Worm (Caenorhabditis elegans) whole organism, young adult: Measurements from ENCODE around the gene F15H10.10.

ENCODE experiments used
- B0261.1 ChIP-seq: sonication (generic microtip); optimal IDR thresholded peaks from 2 replicates; lab custom pipeline; 2016; ENCODE audit warnings: mild to moderate bottlenecking, missing genetic modification characterization, moderate library complexity, missing compliant biosample characterization
- C06A6.2 ChIP-seq: fragments of 200-800 bp; sonication (Bioruptor generic); conservative IDR thresholded peaks from 2 replicates; pipeline ENCODE4 v1.3.6; 2022; ENCODE audit warnings: missing genetic modification characterization, missing compliant biosample characterization
- F10E7.11 ChIP-seq: sonication (generic microtip); optimal IDR thresholded peaks from 2 replicates; lab custom pipeline; 2017; ENCODE audit warnings: mild to moderate bottlenecking, missing genetic modification characterization, moderate library complexity, missing compliant biosample characterization
- Y53G8AR.9 ChIP-seq: fragments of 200-800 bp; sonication (Bioruptor generic); conservative IDR thresholded peaks from 2 replicates; pipeline ENCODE4 v1.3.6; 2022; ENCODE audit warnings: missing genetic modification reagents, missing genetic modification characterization, missing compliant biosample characterization
- ceh-40 ChIP-seq: fragments of 200-800 bp; sonication (Bioruptor generic); IDR thresholded peaks from 2 replicates; pipeline ENCODE4 v1.3.6; 2022; ENCODE audit warnings: missing genetic modification characterization, missing compliant biosample characterization
- efl-1 ChIP-seq: fragments of 150-350 bp; optimal IDR thresholded peaks from 2 replicates; lab custom pipeline; 2014; ENCODE audit warnings: missing biosample characterization, missing genetic modification reagents, missing genetic modification characterization
- rec-8 ChIP-seq, 2 experiments: sonication (generic microtip); optimal IDR thresholded peaks; 2 replicates each; lab custom pipeline; 2016; ENCODE audit warnings: mild to moderate bottlenecking in 2 of 2, missing genetic modification characterization in 2 of 2, missing genetic modification reagents in 2 of 2, missing genotype in 2 of 2, missing biosample characterization in 1 of 2, missing compliant biosample characterization in 1 of 2, moderate library complexity in 1 of 2
- snpc-4 ChIP-seq, 5 experiments: fragments of 150-350 bp in 1 of 5; sonication (generic microtip) in 4 of 5; optimal IDR thresholded peaks; 2 replicates each; lab custom pipeline; 2014 to 2018; ENCODE audit warnings: missing genetic modification characterization in 5 of 5, missing biosample characterization in 3 of 5, antibody characterized with exemption in 2 of 5, mild to moderate bottlenecking in 2 of 5, missing compliant biosample characterization in 2 of 5, missing genotype in 2 of 5, moderate library complexity in 2 of 5, missing genetic modification reagents in 1 of 5
- xnd-1 ChIP-seq: sonication (generic microtip); optimal IDR thresholded peaks from 2 replicates; lab custom pipeline; 2016; ENCODE audit warnings: missing genotype, missing genetic modification reagents, missing genetic modification characterization, missing compliant biosample characterization

- no peak for TF ChIP-seq ceh-40
- TF ChIP-seq F10E7.11 (tag; lab: Kevin White, UChicago): no peak
- TF ChIP-seq rec-8 (tag; optimal IDR thresholded peaks at IDR 0.05; lab: Kevin White, UChicago): no peak
- no peak for TF ChIP-seq Y53G8AR.9 (GFP tag; lab: Robert Waterston, UW)
- TF ChIP-seq efl-1 (GFP tag; lab: Kevin White, UChicago): no peak
- no peak for TF ChIP-seq B0261.1 (tag; lab: Kevin White, UChicago)
- TF ChIP-seq C06A6.2 (GFP tag; lab: Robert Waterston, UW): no peak
- TF ChIP-seq xnd-1 (tag; lab: Kevin White, UChicago): no peak
- no peak for TF ChIP-seq snpc-4 (GFP tag; optimal IDR thresholded peaks at IDR 0.05; lab: Kevin White, UChicago)
- no peak for TF ChIP-seq snpc-4 (tag; optimal IDR thresholded peaks at IDR 0.05; lab: Kevin White, UChicago)
Measured at ce11 chrV:10383950-10384349, 32.9 kb downstream of the F15H10.10 start, which contains the start of gene spe-10.
